Worm (Caenorhabditis elegans): ENCODE measurements around the gene K02F6.1.
"Not testable (repeated sequence)": the region's sequence is repeated elsewhere in the genome, so short reads cannot be mapped to it uniquely, and the experiment has no call there.

Gene K02F6.1

ce11 chrII:2600176-2600575 is 46.4 kb downstream of the K02F6.1 start, which contains the start of gene F33H12.1:
Gene F33H12.1 (plus strand): TSS chrII:2600476.
- not testable (repeated sequence) for TF ChIP-seq aly-2, C34F6.9, crh-2 (tag; optimal IDR thresholded peaks at IDR 0.05)

- TF ChIP-seq C34F6.9 (tag; optimal IDR thresholded peaks at IDR 0.05) (no peak), ceh-82 (tag; optimal IDR thresholded peaks at IDR 0.05) (no peak), lsy-2 (tag; optimal IDR thresholded peaks at IDR 0.05) (no peak), skn-1 (tag; optimal IDR thresholded peaks at IDR 0.05) (no peak), nhr-6 (tag; optimal IDR thresholded peaks at IDR 0.05) (no peak), ztf-1 (GFP tag; conservative IDR thresholded peaks at IDR 0.05) (no peak), nhr-77 (tag; optimal IDR thresholded peaks at IDR 0.05) (no peak), snpc-4 (tag; optimal IDR thresholded peaks at IDR 0.05) (no peak), peb-1 (tag; optimal IDR thresholded peaks at IDR 0.05) (no peak), lin-39 (tag; optimal IDR thresholded peaks at IDR 0.05) (no peak), sma-9 (GFP tag; optimal IDR thresholded peaks at IDR 0.05) (no peak), sma-9 (tag; optimal IDR thresholded peaks at IDR 0.05) (no peak), egl-27 (tag; optimal IDR thresholded peaks at IDR 0.05) (no peak), crh-2 (tag; optimal IDR thresholded peaks at IDR 0.05) (no peak)
Observed at ce11 chrII:2600931-2601330, 47.2 kb downstream of the K02F6.1 start.

ce11 chrII:2605319-2605718 is 51.6 kb downstream of the K02F6.1 start, which contains the start of gene sri-77:
Gene sri-77 (minus strand): TSS chrII:2605419.
- no peak for TF ChIP-seq blmp-1 (tag; optimal IDR thresholded peaks at IDR 0.05; ENCODE audit: insufficient read depth)
- no peak for TF ChIP-seq ceh-82 (tag; optimal IDR thresholded peaks at IDR 0.05)
- no peak for TF ChIP-seq unc-39 (tag; optimal IDR thresholded peaks at IDR 0.05)
- TF ChIP-seq lin-13 (GFP tag; optimal IDR thresholded peaks at IDR 0.05): no peak
- TF ChIP-seq nhr-25 (tag; optimal IDR thresholded peaks at IDR 0.05): no peak
- no peak for TF ChIP-seq snpc-4 (tag; optimal IDR thresholded peaks at IDR 0.05)
- TF ChIP-seq nhr-6 (tag; optimal IDR thresholded peaks at IDR 0.05): no peak
